Fruit fly (Drosophila melanogaster) whole organism, wandering third instar larva: Measurements from ENCODE around the gene CG5895.

Source experiments
- Abd-B ChIP-seq: fragments of >200 bp; optimal IDR thresholded peaks from 2 replicates; lab custom pipeline; 2017; ENCODE audit warnings: missing biosample characterization, missing genetic modification characterization
- CG32264 ChIP-seq: fragments of 200-800 bp; sonication (Bioruptor generic); optimal IDR thresholded peaks from 2 replicates; lab custom pipeline; 2016; ENCODE audit warnings: missing biosample characterization, missing genetic modification characterization
- CG9705 ChIP-seq: fragments of 200-800 bp; sonication (Bioruptor generic); optimal IDR thresholded peaks from 2 replicates; lab custom pipeline; 2018; ENCODE audit warnings: missing biosample characterization, mild to moderate bottlenecking, missing genetic modification characterization
- CrebA ChIP-seq: fragments of 200-800 bp; sonication (Bioruptor generic); optimal IDR thresholded peaks from 2 replicates; lab custom pipeline; 2016; ENCODE audit warnings: missing biosample characterization, mild to moderate bottlenecking, missing genetic modification characterization, borderline replicate concordance
- GATAd ChIP-seq: sonication (Bioruptor generic); optimal IDR thresholded peaks from 2 replicates; lab custom pipeline; 2016; ENCODE audit warnings: missing biosample characterization, missing genetic modification characterization
- HLH106 ChIP-seq: fragments of 200-800 bp; optimal IDR thresholded peaks from 3 replicates; lab custom pipeline; 2019; ENCODE audit warnings: missing biosample characterization, mild to moderate bottlenecking, missing genetic modification characterization, moderate library complexity
- Hr78 ChIP-seq: fragments of >200 bp; optimal IDR thresholded peaks from 2 replicates; lab custom pipeline; 2017; ENCODE audit warnings: missing biosample characterization, missing genetic modification characterization
- Hr83 ChIP-seq: fragments of 200-300 bp; sonication (Bioruptor generic); optimal IDR thresholded peaks from 2 replicates; lab custom pipeline; 2016; ENCODE audit warnings: missing biosample characterization, mild to moderate bottlenecking, missing genetic modification characterization, moderate library complexity; ENCODE audit not compliant: poor library complexity, severe bottlenecking
- Jra ChIP-seq: sonication (Bioruptor generic); optimal IDR thresholded peaks from 2 replicates; lab custom pipeline; 2016; ENCODE audit warnings: missing biosample characterization, missing genetic modification characterization
- Mio ChIP-seq: sonication (Bioruptor generic); optimal IDR thresholded peaks from 2 replicates; lab custom pipeline; 2016; ENCODE audit warnings: missing biosample characterization, missing genetic modification characterization
- Myc ChIP-seq: fragments of >200 bp; optimal IDR thresholded peaks from 2 replicates; lab custom pipeline; 2017
- N ChIP-seq: fragments of >200 bp; optimal IDR thresholded peaks from 2 replicates; lab custom pipeline; 2018; ENCODE audit warnings: missing biosample characterization, missing external identifiers, missing genetic modification characterization
- OdsH ChIP-seq: fragments of 200-800 bp; sonication (Bioruptor generic); optimal IDR thresholded peaks from 2 replicates; lab custom pipeline; 2016; ENCODE audit warnings: missing biosample characterization, mild to moderate bottlenecking, missing genetic modification characterization
- Sp1 ChIP-seq: fragments of 200-800 bp; sonication (Bioruptor generic); optimal IDR thresholded peaks from 3 replicates; lab custom pipeline; 2019; ENCODE audit warnings: missing biosample characterization, mild to moderate bottlenecking, missing genetic modification characterization, moderate library complexity
- Vsx2 ChIP-seq: fragments of 200-300, 225-300 bp; sonication (Bioruptor generic); optimal IDR thresholded peaks from 2 replicates; lab custom pipeline; 2018; ENCODE audit warnings: missing biosample characterization, missing genetic modification characterization; ENCODE audit not compliant: partially characterized antibody
- br ChIP-seq: fragments of 200-800 bp; sonication (Bioruptor generic); optimal IDR thresholded peaks from 2 replicates; lab custom pipeline; 2016; ENCODE audit warnings: missing biosample characterization, missing genetic modification characterization
- dl ChIP-seq, 2 experiments: fragments of 175-275, 200-275 bp in 1 of 2; fragments of 200-275 bp in 1 of 2; sonication (Bioruptor generic); optimal IDR thresholded peaks; lab custom pipeline; 2018; ENCODE audit warnings: mild to moderate bottlenecking in 2 of 2, missing biosample characterization in 2 of 2, missing genetic modification characterization in 2 of 2, moderate library complexity in 2 of 2; ENCODE audit not compliant: partially characterized antibody in 2 of 2, insufficient read depth in 1 of 2
- dmrt93B ChIP-seq: fragments of 200-800 bp; sonication (Bioruptor generic); optimal IDR thresholded peaks from 2 replicates; lab custom pipeline; 2018; ENCODE audit warnings: missing biosample characterization, mild to moderate bottlenecking, missing genetic modification characterization
- dsf ChIP-seq: sonication (Bioruptor generic); optimal IDR thresholded peaks from 2 replicates; lab custom pipeline; 2016; ENCODE audit warnings: missing biosample characterization, missing genetic modification characterization, borderline replicate concordance
- foxo ChIP-seq, 2 experiments: fragments of 200-800 bp; sonication (Bioruptor generic); optimal IDR thresholded peaks; 2 replicates in 1 of 2; 3 replicates in 1 of 2; lab custom pipeline; 2016 to 2017; ENCODE audit warnings: missing biosample characterization in 2 of 2, missing genetic modification characterization in 2 of 2
- fru ChIP-seq: fragments of 200-800 bp; sonication (Bioruptor generic); optimal IDR thresholded peaks from 3 replicates; lab custom pipeline; 2016; ENCODE audit warnings: missing biosample characterization, mild to moderate bottlenecking, missing genetic modification characterization
- h ChIP-seq: fragments of 200-800 bp; sonication (Bioruptor generic); optimal IDR thresholded peaks from 3 replicates; lab custom pipeline; 2016; ENCODE audit warnings: missing biosample characterization, mild to moderate bottlenecking, missing genetic modification characterization
- pan ChIP-seq: fragments of >200 bp; optimal IDR thresholded peaks from 2 replicates; lab custom pipeline; 2017
- psq ChIP-seq: fragments of 200-800 bp; sonication (Bioruptor generic); optimal IDR thresholded peaks from 3 replicates; lab custom pipeline; 2017; ENCODE audit warnings: missing biosample characterization, mild to moderate bottlenecking, missing genetic modification characterization, moderate library complexity
- rgr ChIP-seq: fragments of 200-800 bp; sonication (Bioruptor generic); optimal IDR thresholded peaks from 3 replicates; lab custom pipeline; 2016; ENCODE audit warnings: missing biosample characterization, mild to moderate bottlenecking, missing genetic modification characterization
- sage ChIP-seq: fragments of 200-800 bp; sonication (Bioruptor generic); optimal IDR thresholded peaks from 2 replicates; lab custom pipeline; 2016; ENCODE audit warnings: missing biosample characterization, mild to moderate bottlenecking, missing genetic modification characterization
- tai ChIP-seq: sonication (Bioruptor generic); optimal IDR thresholded peaks from 2 replicates; lab custom pipeline; 2016; ENCODE audit warnings: missing biosample characterization, missing genetic modification characterization
- usp ChIP-seq: fragments of >200 bp; optimal IDR thresholded peaks from 2 replicates; lab custom pipeline; 2017; ENCODE audit warnings: missing biosample characterization, missing genetic modification characterization
- woc ChIP-seq: sonication (Bioruptor generic); optimal IDR thresholded peaks from 2 replicates; lab custom pipeline; 2016; ENCODE audit warnings: missing biosample characterization, mild to moderate bottlenecking, missing genetic modification characterization

CG5895 gene

dm6 chr3L:16014515-16014914 lies 20.8 kb upstream of the CG5895 start:
- TF ChIP-seq br (GFP tag; lab: Kevin White, UChicago) (no peak), woc (GFP tag; lab: Kevin White, UChicago) (no peak), Jra (GFP tag; lab: Kevin White, UChicago) (no peak), CG9705 (GFP tag; lab: Kevin White, UChicago) (no peak), Myc (lab: Kevin White, UChicago) (no peak), Sp1 (GFP tag; lab: Kevin White, UChicago) (no peak), Abd-B (no peak), dmrt93B (GFP tag; lab: Kevin White, UChicago) (no peak), HLH106 (tag; lab: Kevin White, UChicago) (no peak), rgr (GFP tag; lab: Kevin White, UChicago) (no peak), CG32264 (GFP tag; lab: Kevin White, UChicago) (no peak), Vsx2 (GFP tag; lab: Kevin White, UChicago) (no peak), tai (GFP tag; lab: Kevin White, UChicago) (no peak), Hr78 (no peak), dl (GFP tag; optimal IDR thresholded peaks at IDR 0.05; lab: Kevin White, UChicago; ENCODE audit: insufficient read depth in 1 of 2, partially characterized antibody in 2 of 2) (no peak), sage (no peak), OdsH (GFP tag; lab: Kevin White, UChicago) (no peak), psq (GFP tag; lab: Kevin White, UChicago) (no peak), N (GFP tag; lab: Kevin White, UChicago) (no peak)

- TF ChIP-seq HLH106 (tag; lab: Kevin White, UChicago) (peak; percentile 78), dmrt93B (GFP tag; lab: Kevin White, UChicago) (peak; percentile 16), dl (GFP tag; optimal IDR thresholded peaks at IDR 0.05; lab: Kevin White, UChicago; ENCODE audit: insufficient read depth in 1 of 2, partially characterized antibody in 2 of 2) (no peak), pan (lab: Kevin White, UChicago) (no peak), sage (no peak), Sp1 (GFP tag; lab: Kevin White, UChicago) (peak; percentile 86), foxo (GFP tag; optimal IDR thresholded peaks at IDR 0.05; lab: Kevin White, UChicago) (peak in 1 of 2 experiments; percentile 66), Mio (GFP tag; lab: Kevin White, UChicago) (no peak), rgr (GFP tag; lab: Kevin White, UChicago) (peak; percentile 12), psq (GFP tag; lab: Kevin White, UChicago) (peak; percentile 84), fru (peak; percentile 14), dsf (GFP tag; lab: Kevin White, UChicago) (no peak), OdsH (GFP tag; lab: Kevin White, UChicago) (peak; percentile 54), Myc (lab: Kevin White, UChicago) (no peak), h (peak; percentile 16), GATAd (GFP tag; lab: Kevin White, UChicago) (no peak), woc (GFP tag; lab: Kevin White, UChicago) (peak; percentile 18), N (GFP tag; lab: Kevin White, UChicago) (no peak), Hr83 (GFP tag; lab: Kevin White, UChicago) (no peak)
Observed at dm6 chr3L:16015765-16016760, 19.2 kb upstream of the CG5895 start.

- no peak for TF ChIP-seq GATAd (GFP tag; lab: Kevin White, UChicago)
- peak in 1 of 2 experiments; percentile 15 for TF ChIP-seq foxo (GFP tag; optimal IDR thresholded peaks at IDR 0.05; lab: Kevin White, UChicago)
- no peak for TF ChIP-seq psq (GFP tag; lab: Kevin White, UChicago)
- peak; percentile 29 for TF ChIP-seq h
- TF ChIP-seq, all 38 proteins: peak for 2
Observed at dm6 chr3L:16016911-16017310, 18.4 kb upstream of the CG5895 start.

- TF ChIP-seq usp (GFP tag; lab: Kevin White, UChicago) (no peak), h (no peak), CrebA (GFP tag; lab: Kevin White, UChicago) (no peak), fru (no peak), Abd-B (no peak), pan (lab: Kevin White, UChicago) (no peak), dl (GFP tag; optimal IDR thresholded peaks at IDR 0.05; lab: Kevin White, UChicago; ENCODE audit: insufficient read depth in 1 of 2, partially characterized antibody in 2 of 2) (no peak), tai (GFP tag; lab: Kevin White, UChicago) (no peak)
Observed at dm6 chr3L:16017528-16018250, 17.6 kb upstream of the CG5895 start.
